Fruit fly (Drosophila melanogaster) whole organism, embryonic: ENCODE data around the gene CG13008.
A peak's percentile ranks its signal among the peaks of the same experiment; 100 is the strongest.

Experiments used
- Antp ChIP-seq: fragments of 200-800 bp; sonication (Bioruptor generic); optimal IDR thresholded peaks from 3 replicates; lab custom pipeline; 2016; ENCODE audit warnings: missing biosample characterization, missing genetic modification characterization
- BtbVII ChIP-seq: fragments of 200-800 bp; sonication (Bioruptor generic); optimal IDR thresholded peaks from 3 replicates; lab custom pipeline; 2017; ENCODE audit warnings: missing biosample characterization, mild to moderate bottlenecking, missing genetic modification characterization
- CG1024 ChIP-seq: fragments of 200-800 bp; sonication (Bioruptor generic); IDR thresholded peaks from 2 replicates; pipeline ENCODE4 v1.3.6; 2022; ENCODE audit warnings: missing biosample characterization, missing genetic modification characterization
- CG10267 ChIP-seq: fragments of 200-800 bp; sonication (Bioruptor generic); optimal IDR thresholded peaks from 2 replicates; lab custom pipeline; 2018; ENCODE audit warnings: missing biosample characterization, mild to moderate bottlenecking, missing genetic modification characterization, moderate library complexity
- CG11398 ChIP-seq: fragments of 200-800 bp; sonication (Bioruptor generic); optimal IDR thresholded peaks from 2 replicates; lab custom pipeline; 2016; ENCODE audit warnings: missing biosample characterization, missing genetic modification characterization
- CG12219 ChIP-seq: fragments of 200-800 bp; sonication (Bioruptor generic); optimal IDR thresholded peaks from 3 replicates; lab custom pipeline; 2018; ENCODE audit warnings: missing biosample characterization, mild to moderate bottlenecking, missing genetic modification characterization
- CG1233 ChIP-seq: fragments of 200-800 bp; sonication (Bioruptor generic); optimal IDR thresholded peaks from 4 replicates; lab custom pipeline; 2018; ENCODE audit warnings: missing biosample characterization, mild to moderate bottlenecking, missing genetic modification characterization
- CG12769 ChIP-seq: fragments of 200-800 bp; sonication (Bioruptor generic); optimal IDR thresholded peaks from 2 replicates; lab custom pipeline; 2019; ENCODE audit warnings: missing biosample characterization, mild to moderate bottlenecking, missing genetic modification characterization, moderate library complexity
- CG13424 ChIP-seq: fragments of 200-800 bp; sonication (Bioruptor generic); optimal IDR thresholded peaks from 2 replicates; lab custom pipeline; 2019; ENCODE audit warnings: missing biosample characterization, mild to moderate bottlenecking, missing genetic modification characterization, moderate library complexity
- CG17186 ChIP-seq: fragments of 200-800 bp; sonication (Bioruptor generic); optimal IDR thresholded peaks from 3 replicates; lab custom pipeline; 2017; ENCODE audit warnings: missing biosample characterization, missing genetic modification reagents, missing genetic modification characterization
- CG17385 ChIP-seq: fragments of 200-800 bp; sonication (Bioruptor generic); optimal IDR thresholded peaks from 3 replicates; lab custom pipeline; 2018; ENCODE audit warnings: missing biosample characterization, mild to moderate bottlenecking, missing genetic modification characterization
- CG2116 ChIP-seq: fragments of 200-800 bp; sonication (Bioruptor generic); optimal IDR thresholded peaks from 3 replicates; lab custom pipeline; 2018; ENCODE audit warnings: missing biosample characterization, mild to moderate bottlenecking, missing genetic modification characterization
- CG3281 ChIP-seq: fragments of 200-800 bp; sonication (Bioruptor generic); optimal IDR thresholded peaks from 3 replicates; lab custom pipeline; 2017; ENCODE audit warnings: missing biosample characterization, mild to moderate bottlenecking, missing genetic modification characterization
- CG33213 ChIP-seq: fragments of 200-800 bp; sonication (Bioruptor generic); optimal IDR thresholded peaks from 3 replicates; lab custom pipeline; 2016; ENCODE audit warnings: missing biosample characterization, missing genetic modification characterization
- CG34224 ChIP-seq: fragments of 200-800 bp; sonication (Bioruptor generic); IDR thresholded peaks from 3 replicates; pipeline ENCODE4 v1.3.6; 2022; ENCODE audit warnings: missing biosample characterization, missing genetic modification characterization; ENCODE audit not compliant: partially characterized antibody
- CG34376 ChIP-seq: fragments of 200-800 bp; sonication (Bioruptor generic); optimal IDR thresholded peaks from 2 replicates; lab custom pipeline; 2018; ENCODE audit warnings: missing biosample characterization, mild to moderate bottlenecking, missing genetic modification characterization
- CG8944 ChIP-seq: fragments of 200-800 bp; sonication (Bioruptor generic); optimal IDR thresholded peaks from 3 replicates; lab custom pipeline; 2016; ENCODE audit warnings: missing biosample characterization, missing genetic modification characterization
- CG9437 ChIP-seq: fragments of 200-800 bp; sonication (Bioruptor generic); optimal IDR thresholded peaks from 2 replicates; lab custom pipeline; 2018; ENCODE audit warnings: missing biosample characterization, mild to moderate bottlenecking, missing genetic modification characterization
- CoRest ChIP-seq: fragments of 200-800 bp; sonication (Bioruptor generic); optimal IDR thresholded peaks from 3 replicates; lab custom pipeline; 2018; ENCODE audit warnings: missing biosample characterization, mild to moderate bottlenecking, missing genetic modification characterization, moderate library complexity
- CrebB ChIP-seq: fragments of 200-800 bp; sonication (Bioruptor generic); optimal IDR thresholded peaks from 3 replicates; lab custom pipeline; 2018; ENCODE audit warnings: missing biosample characterization, mild to moderate bottlenecking, missing genetic modification characterization
- D19A ChIP-seq: fragments of 200-800 bp; optimal IDR thresholded peaks from 3 replicates; lab custom pipeline; 2019; ENCODE audit warnings: missing biosample characterization, mild to moderate bottlenecking, missing genetic modification characterization, moderate library complexity
- D19B ChIP-seq: fragments of 200-800 bp; sonication (Bioruptor generic); optimal IDR thresholded peaks from 2 replicates; lab custom pipeline; 2017; ENCODE audit warnings: missing biosample characterization, mild to moderate bottlenecking, missing genetic modification characterization
- Deaf1 ChIP-seq: fragments of 200-800 bp; optimal IDR thresholded peaks from 3 replicates; lab custom pipeline; 2019; ENCODE audit warnings: missing biosample characterization, mild to moderate bottlenecking, missing genetic modification characterization, moderate library complexity
- ERR ChIP-seq: fragments of 200-800 bp; sonication (Bioruptor generic); optimal IDR thresholded peaks from 2 replicates; lab custom pipeline; 2016; ENCODE audit warnings: missing biosample characterization, missing genetic modification characterization
- Hr78 ChIP-seq, 2 experiments: fragments of 200-800 bp in 1 of 2; fragments of >200 bp in 1 of 2; sonication (Bioruptor generic) in 1 of 2; optimal IDR thresholded peaks; 2 replicates each; lab custom pipeline; 2017 to 2019; ENCODE audit warnings: missing biosample characterization in 2 of 2, missing genetic modification characterization in 2 of 2, mild to moderate bottlenecking in 1 of 2, moderate library complexity in 1 of 2
- Kr ChIP-seq: fragments of 200-800 bp; sonication (Bioruptor generic); optimal IDR thresholded peaks from 2 replicates; lab custom pipeline; 2017; ENCODE audit warnings: missing biosample characterization, mild to moderate bottlenecking, missing genetic modification characterization
- Lhr ChIP-seq: fragments of 200-800 bp; sonication (Bioruptor generic); optimal IDR thresholded peaks from 3 replicates; lab custom pipeline; 2017; ENCODE audit warnings: mild to moderate bottlenecking, missing biosample characterization, missing genetic modification reagents, missing genetic modification characterization
- Mes4 ChIP-seq: fragments of 200-800 bp; sonication (Bioruptor generic); optimal IDR thresholded peaks from 2 replicates; lab custom pipeline; 2016; ENCODE audit warnings: missing biosample characterization, missing genetic modification characterization
- NC2α ChIP-seq: fragments of 200-800 bp; sonication (Bioruptor generic); optimal IDR thresholded peaks from 2 replicates; lab custom pipeline; 2016; ENCODE audit warnings: missing biosample characterization, missing genetic modification characterization
- NC2β ChIP-seq: fragments of 200-800 bp; sonication (Bioruptor generic); optimal IDR thresholded peaks from 2 replicates; lab custom pipeline; 2016; ENCODE audit warnings: missing biosample characterization, missing genetic modification characterization
- Rfx ChIP-seq: fragments of 200-800 bp; sonication (Bioruptor generic); IDR thresholded peaks from 2 replicates; pipeline ENCODE4 v1.3.6; 2022; ENCODE audit warnings: missing biosample characterization, missing genetic modification characterization
- Sin3A ChIP-seq: fragments of >200 bp; optimal IDR thresholded peaks from 2 replicates; lab custom pipeline; 2018
- Taf1 ChIP-seq: fragments of 200-800 bp; sonication (Bioruptor generic); IDR thresholded peaks from 2 replicates; pipeline ENCODE4 v1.3.6; 2022; ENCODE audit warnings: missing biosample characterization, missing genetic modification characterization
- crol ChIP-seq: fragments of 200-800 bp; sonication (Bioruptor generic); IDR thresholded peaks from 2 replicates; pipeline ENCODE4 v1.3.6; 2022; ENCODE audit warnings: missing biosample characterization, missing genetic modification characterization
- da ChIP-seq: fragments of 200-800 bp; sonication (Bioruptor generic); optimal IDR thresholded peaks from 2 replicates; lab custom pipeline; 2016; ENCODE audit warnings: missing biosample characterization, missing genetic modification characterization
- emc ChIP-seq: fragments of 200-800 bp; sonication (Bioruptor generic); optimal IDR thresholded peaks from 2 replicates; lab custom pipeline; 2016; ENCODE audit warnings: missing biosample characterization, missing genetic modification characterization
- eve ChIP-seq, 2 experiments: fragments of >200 bp; optimal IDR thresholded peaks; 2 replicates each; lab custom pipeline; 2017; ENCODE audit warnings: missing biosample characterization in 2 of 2, missing genetic modification characterization in 2 of 2
- grau ChIP-seq: fragments of 200-800 bp; optimal IDR thresholded peaks from 3 replicates; lab custom pipeline; 2019; ENCODE audit warnings: missing biosample characterization, mild to moderate bottlenecking, missing genetic modification characterization, moderate library complexity
- her ChIP-seq: fragments of 200-800 bp; sonication (Bioruptor generic); optimal IDR thresholded peaks from 2 replicates; lab custom pipeline; 2016; ENCODE audit warnings: missing biosample characterization, missing genetic modification characterization
- hth ChIP-seq: fragments of >200 bp; optimal IDR thresholded peaks from 2 replicates; lab custom pipeline; 2017; ENCODE audit warnings: inconsistent platforms
- lbe ChIP-seq: fragments of 200-800 bp; sonication (Bioruptor generic); optimal IDR thresholded peaks from 2 replicates; lab custom pipeline; 2016; ENCODE audit warnings: missing biosample characterization, mild to moderate bottlenecking, missing genetic modification characterization
- lola ChIP-seq, 3 experiments: fragments of >200 bp in 2 of 3; fragments of 200-800 bp in 1 of 3; sonication (Bioruptor generic) in 1 of 3; optimal IDR thresholded peaks; 2 replicates each; lab custom pipeline; 2017 to 2019; ENCODE audit warnings: missing biosample characterization in 3 of 3, missing genetic modification characterization in 3 of 3, mild to moderate bottlenecking in 1 of 3, moderate library complexity in 1 of 3
- ranshi ChIP-seq: fragments of 200-800 bp; sonication (Bioruptor generic); IDR thresholded peaks from 2 replicates; pipeline ENCODE4 v1.3.6; 2022; ENCODE audit warnings: missing biosample characterization, missing genetic modification characterization
- schlank ChIP-seq: fragments of 200-800 bp; sonication (Bioruptor generic); optimal IDR thresholded peaks from 2 replicates; lab custom pipeline; 2018; ENCODE audit warnings: missing biosample characterization, mild to moderate bottlenecking, missing genetic modification characterization
- shn ChIP-seq: fragments of 200-800 bp; sonication (Bioruptor generic); optimal IDR thresholded peaks from 3 replicates; lab custom pipeline; 2016; ENCODE audit warnings: missing biosample characterization, missing genetic modification characterization
- sim ChIP-seq: fragments of 200-800 bp; sonication (Bioruptor generic); IDR thresholded peaks from 2 replicates; pipeline ENCODE4 v1.3.6; 2022; ENCODE audit warnings: missing biosample characterization, missing genetic modification characterization
- stc ChIP-seq: fragments of 200-800 bp; sonication (Bioruptor generic); IDR thresholded peaks from 2 replicates; pipeline ENCODE4 v1.3.6; 2022; ENCODE audit warnings: missing biosample characterization, missing genetic modification characterization
- tin ChIP-seq: fragments of 200-800 bp; sonication (Bioruptor generic); optimal IDR thresholded peaks from 3 replicates; lab custom pipeline; 2016; ENCODE audit warnings: missing biosample characterization, missing genetic modification characterization
- tll ChIP-seq, 2 experiments: fragments of 200-800 bp in 1 of 2; fragments of >200 bp in 1 of 2; sonication (Bioruptor generic) in 1 of 2; optimal IDR thresholded peaks; 2 replicates each; lab custom pipeline; 2017 to 2019; ENCODE audit warnings: missing biosample characterization in 2 of 2, missing genetic modification characterization in 2 of 2, mild to moderate bottlenecking in 1 of 2, moderate library complexity in 1 of 2
- twi ChIP-seq: fragments of 200-800 bp; optimal IDR thresholded peaks from 2 replicates; lab custom pipeline; 2019; ENCODE audit warnings: missing biosample characterization, mild to moderate bottlenecking, missing genetic modification characterization, moderate library complexity
- vvl ChIP-seq: fragments of 200-800 bp; sonication (Bioruptor generic); IDR thresholded peaks from 2 replicates; pipeline ENCODE4 v1.3.6; 2022; ENCODE audit warnings: missing biosample characterization, missing genetic modification characterization
- zfh1 ChIP-seq: fragments of 200-800 bp; sonication (Bioruptor generic); IDR thresholded peaks from 3 replicates; pipeline ENCODE4 v1.3.6; 2022; ENCODE audit warnings: missing biosample characterization, missing genetic modification characterization

Gene CG13008

DNA sequence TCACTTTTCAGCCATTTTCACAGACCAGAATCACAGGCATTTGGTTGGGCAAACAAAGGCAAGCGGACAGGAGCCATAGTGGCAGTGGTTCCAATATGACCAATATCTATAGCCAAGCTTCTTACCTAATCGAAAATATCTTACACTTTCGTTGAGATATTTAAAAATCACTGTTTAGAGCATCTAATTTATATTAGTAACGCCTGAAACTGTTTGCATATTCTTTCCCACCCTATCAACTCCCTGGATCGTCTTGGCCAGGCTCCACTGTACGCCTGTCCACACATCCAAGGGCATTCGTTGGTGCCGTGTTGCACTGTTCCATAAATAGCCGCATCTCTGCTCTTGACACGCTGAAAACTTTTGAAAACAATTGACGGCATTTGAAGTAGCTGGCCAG is 20.6 kb upstream of the CG13008 start (continued):
- TF ChIP-seq CG17186 (GFP tag; lab: Kevin White, UChicago) (no peak), CG34376 (GFP tag; lab: Kevin White, UChicago) (no peak), emc (no peak), crol (GFP tag; lab: Robert Waterston, UW) (no peak), Hr78 (GFP tag; optimal IDR thresholded peaks at IDR 0.05; lab: Kevin White, UChicago) (no peak), BtbVII (GFP tag; lab: Kevin White, UChicago) (no peak), CG17385 (GFP tag; lab: Kevin White, UChicago) (no peak), da (no peak), vvl (peak; percentile 40; the same call in 1 of the 2 replicates), sim (GFP tag; lab: Robert Waterston, UW) (no peak), CG9437 (GFP tag; lab: Kevin White, UChicago) (no peak), eve (GFP tag; optimal IDR thresholded peaks at IDR 0.05; lab: Kevin White, UChicago) (no peak), CG8944 (no peak), Mes4 (GFP tag; lab: Kevin White, UChicago) (no peak), hth (lab: Kevin White, UChicago) (no peak), ERR (no peak), CG11398 (no peak), CG1233 (GFP tag; lab: Kevin White, UChicago) (no peak), Sin3A (no peak), schlank (tag; lab: Kevin White, UChicago) (no peak), Antp (GFP tag; lab: Kevin White, UChicago) (peak; percentile 9), CG10267 (tag; lab: Kevin White, UChicago) (no peak), NC2β (GFP tag; lab: Kevin White, UChicago) (no peak), Deaf1 (tag; lab: Kevin White, UChicago) (no peak), ranshi (GFP tag; lab: Robert Waterston, UW) (0 out of 2 replicates have a peak, but pooled peaks have one; percentile 17), Rfx (GFP tag; lab: Robert Waterston, UW) (no peak), CG2116 (GFP tag; lab: Kevin White, UChicago) (no peak), CG34224 (no peak), her (no peak), CrebB (tag; lab: Kevin White, UChicago) (no peak), twi (tag; lab: Kevin White, UChicago) (no peak), D19A (no peak), CG13424 (tag; lab: Kevin White, UChicago) (peak; percentile 25), zfh1 (peak; percentile 41; the same call in 1 of the 3 replicates), CG1024 (GFP tag; lab: Robert Waterston, UW) (no peak), Lhr (GFP tag; lab: Kevin White, UChicago) (no peak), lola (GFP tag; optimal IDR thresholded peaks at IDR 0.05; lab: Kevin White, UChicago) (no peak), Kr (GFP tag; lab: Kevin White, UChicago) (no peak), tll (GFP tag; optimal IDR thresholded peaks at IDR 0.05; lab: Kevin White, UChicago) (no peak), CG12219 (no peak), tin (no peak), CG3281 (GFP tag; lab: Kevin White, UChicago) (no peak), Taf1 (GFP tag; lab: Robert Waterston, UW) (no peak), CG12769 (no peak), lbe (GFP tag; lab: Kevin White, UChicago) (no peak), grau (tag; lab: Kevin White, UChicago) (peak; percentile 85), CG33213 (GFP tag; lab: Kevin White, UChicago) (no peak), NC2α (GFP tag; lab: Kevin White, UChicago) (no peak), D19B (GFP tag; lab: Kevin White, UChicago) (no peak), shn (GFP tag; lab: Kevin White, UChicago) (no peak), CoRest (tag; lab: Kevin White, UChicago) (no peak), stc (GFP tag; lab: Robert Waterston, UW) (0 out of 2 replicates have a peak, but pooled peaks have one; percentile 21)
